Worm (Caenorhabditis elegans): ENCODE measurements around the gene oac-21.

oac-21 gene

DNA sequence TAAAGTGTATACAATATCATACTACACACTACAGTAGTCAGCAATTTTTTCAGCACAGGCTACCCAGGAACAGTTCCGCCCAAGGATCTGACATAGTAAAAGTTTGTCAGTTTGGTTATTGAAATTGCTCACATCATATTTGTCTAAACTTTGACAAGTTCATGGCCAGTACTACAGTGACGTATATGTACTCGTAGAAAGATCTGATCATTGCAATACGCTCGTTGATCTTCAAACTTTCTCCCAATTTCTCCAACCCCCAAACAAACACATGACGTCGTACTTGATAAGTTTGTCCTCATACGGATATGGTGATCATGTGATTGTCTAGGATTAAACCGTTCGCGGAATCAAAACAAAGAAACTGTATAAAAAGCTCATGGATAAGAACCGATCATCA, 5.7 kb downstream of the oac-21 start, which contains the start of gene dct-8:
dct-8 (plus strand) TSS at position 301 of the 400 bp plus-strand sequence.
- no peak for TF ChIP-seq sea-2 (GFP tag; IDR thresholded peaks at IDR 0.05)
- no peak for TF ChIP-seq ekl-4 (GFP tag; IDR thresholded peaks at IDR 0.05)
- no peak for TF ChIP-seq B0336.3 (GFP tag; IDR thresholded peaks at IDR 0.05)
- TF ChIP-seq somi-1 (GFP tag; optimal IDR thresholded peaks at IDR 0.05): no peak
- no peak for TF ChIP-seq lin-26 (GFP tag; IDR thresholded peaks at IDR 0.05)
- no peak for TF ChIP-seq T26A5.8 (tag; optimal IDR thresholded peaks at IDR 0.05)
- TF ChIP-seq nhr-90 (tag; optimal IDR thresholded peaks at IDR 0.05): no peak
- no peak for TF ChIP-seq cebp-2 (GFP tag; IDR thresholded peaks at IDR 0.05)
- TF ChIP-seq nhr-120 (GFP tag; IDR thresholded peaks at IDR 0.05): no peak
- no peak for TF ChIP-seq ama-1 (optimal IDR thresholded peaks at IDR 0.05)
- no peak for TF ChIP-seq ama-1 (GFP tag; optimal IDR thresholded peaks at IDR 0.05)
- TF ChIP-seq hmg-20 (GFP tag; IDR thresholded peaks at IDR 0.05): no peak
- TF ChIP-seq attf-6 (GFP tag; IDR thresholded peaks at IDR 0.05): no peak
- no peak for TF ChIP-seq dpl-1 (GFP tag; optimal IDR thresholded peaks at IDR 0.05)
- TF ChIP-seq Y53F4B.3 (GFP tag; IDR thresholded peaks at IDR 0.05): no peak
- no peak for TF ChIP-seq B0261.1 (tag; optimal IDR thresholded peaks at IDR 0.05)
- no peak for TF ChIP-seq chd-7 (tag; optimal IDR thresholded peaks at IDR 0.05)
- TF ChIP-seq rec-8 (tag; optimal IDR thresholded peaks at IDR 0.05): no peak
- TF ChIP-seq attf-3 (GFP tag; conservative IDR thresholded peaks at IDR 0.05): no peak

ce11 chrIV:3899719-3900554, 10.9 kb downstream of the oac-21 start, which contains the start of gene srz-62:
srz-62 (plus strand) TSS chrIV:3900504.
- TF ChIP-seq atf-7 (tag; optimal IDR thresholded peaks at IDR 0.05) (peak; percentile 82), B0019.2 (GFP tag; conservative IDR thresholded peaks at IDR 0.05) (no peak), somi-1 (GFP tag; optimal IDR thresholded peaks at IDR 0.05) (no peak), B0035.1 (tag; optimal IDR thresholded peaks at IDR 0.05) (no peak), tbp1 (GFP tag; optimal IDR thresholded peaks at IDR 0.05) (peak; percentile 17), nfya-2 (GFP tag; IDR thresholded peaks at IDR 0.05) (no peak), ztf-22 (GFP tag; optimal IDR thresholded peaks at IDR 0.05) (peak; percentile 82), nhr-80 (tag; optimal IDR thresholded peaks at IDR 0.05) (peak; percentile 95), rpc-1 (optimal IDR thresholded peaks at IDR 0.05) (no peak), rpc-1 (tag; optimal IDR thresholded peaks at IDR 0.05) (no peak), Y95B8A.8 (GFP tag; IDR thresholded peaks at IDR 0.05) (no peak), lag-1 (GFP tag; IDR thresholded peaks at IDR 0.05) (no peak), hmg-20 (GFP tag; IDR thresholded peaks at IDR 0.05) (no peak), F39B2.1 (GFP tag; IDR thresholded peaks at IDR 0.05) (no peak), Y56A3A.18 (GFP tag; IDR thresholded peaks at IDR 0.05) (peak; percentile 44; the same call in 1 of the 2 replicates), akir-1 (GFP tag; optimal IDR thresholded peaks at IDR 0.05) (no peak), mes-4 (tag; optimal IDR thresholded peaks at IDR 0.05) (no peak), B0336.3 (GFP tag; IDR thresholded peaks at IDR 0.05) (no peak), nhr-90 (tag; optimal IDR thresholded peaks at IDR 0.05) (no peak), K11D2.4 (GFP tag; IDR thresholded peaks at IDR 0.05) (no peak), let-607 (tag; optimal IDR thresholded peaks at IDR 0.05) (peak in 1 of 2 experiments; percentile 48), sea-2 (GFP tag; IDR thresholded peaks at IDR 0.05) (no peak), aptf-3 (GFP tag; IDR thresholded peaks at IDR 0.05) (no peak), lin-35 (GFP tag; optimal IDR thresholded peaks at IDR 0.05) (no peak), ceh-58 (GFP tag; IDR thresholded peaks at IDR 0.05) (no peak), tlf-1 (GFP tag; optimal IDR thresholded peaks at IDR 0.05) (peak; percentile 50), ets-4 (GFP tag; optimal IDR thresholded peaks at IDR 0.05) (peak; percentile 89), attf-6 (GFP tag; IDR thresholded peaks at IDR 0.05) (no peak), Y53G8AR.9 (GFP tag; conservative IDR thresholded peaks at IDR 0.05) (no peak), B0261.1 (tag; optimal IDR thresholded peaks at IDR 0.05) (no peak), ceh-79 (tag; optimal IDR thresholded peaks at IDR 0.05) (no peak), unc-62 (GFP tag; optimal IDR thresholded peaks at IDR 0.05) (peak; percentile 88), repo-1 (tag; optimal IDR thresholded peaks at IDR 0.05) (no peak), F55B11.4 (tag; optimal IDR thresholded peaks at IDR 0.05; ENCODE audit: borderline replicate concordance, insufficient read depth) (no peak), nfyb-1 (GFP tag; IDR thresholded peaks at IDR 0.05) (no peak)
